Worm (Caenorhabditis elegans) whole organism, young adult: Measurements from ENCODE around the gene F08F8.6.

Experiments
- B0019.2 ChIP-seq: fragments of 200-800 bp; sonication (Bioruptor generic); conservative IDR thresholded peaks from 2 replicates; pipeline ENCODE4 v1.3.6; 2022; ENCODE audit warnings: missing genetic modification reagents, missing genetic modification characterization, missing compliant biosample characterization
- F22D6.2 ChIP-seq: sonication (generic microtip); optimal IDR thresholded peaks from 2 replicates; lab custom pipeline; 2016; ENCODE audit warnings: mild to moderate bottlenecking, missing genetic modification characterization, missing compliant biosample characterization
- F33H1.4 ChIP-seq: fragments of 200-800 bp; sonication (Bioruptor generic); IDR thresholded peaks from 2 replicates; pipeline ENCODE4 v1.3.6; 2022; ENCODE audit warnings: missing genetic modification reagents, missing genetic modification characterization, missing compliant biosample characterization
- F55B11.4 ChIP-seq: sonication (generic microtip); optimal IDR thresholded peaks from 2 replicates; lab custom pipeline; 2016; ENCODE audit warnings: missing compliant biosample characterization, missing genetic modification characterization, borderline replicate concordance; ENCODE audit not compliant: insufficient read depth
- F57A8.1 ChIP-seq: fragments of 200-800 bp; sonication (Bioruptor generic); optimal IDR thresholded peaks from 2 replicates; lab custom pipeline; 2018; ENCODE audit warnings: mild to moderate bottlenecking, missing genetic modification characterization, moderate library complexity, missing compliant biosample characterization
- K12H6.12 ChIP-seq: fragments of 200-800 bp; sonication (Bioruptor generic); optimal IDR thresholded peaks from 2 replicates; lab custom pipeline; 2018; ENCODE audit warnings: mild to moderate bottlenecking, missing genetic modification characterization, missing compliant biosample characterization
- T07F8.4 ChIP-seq: sonication (generic microtip); optimal IDR thresholded peaks from 2 replicates; lab custom pipeline; 2016; ENCODE audit warnings: mild to moderate bottlenecking, missing genetic modification characterization, moderate library complexity, missing compliant biosample characterization
- T26A5.8 ChIP-seq: sonication (generic microtip); optimal IDR thresholded peaks from 2 replicates; lab custom pipeline; 2016; ENCODE audit warnings: missing genetic modification characterization, missing compliant biosample characterization
- Y67H2A.10 ChIP-seq: fragments of 200-800 bp; sonication (Bioruptor generic); conservative IDR thresholded peaks from 2 replicates; pipeline ENCODE4 v1.3.6; 2022; ENCODE audit warnings: missing genetic modification reagents, missing genetic modification characterization, missing compliant biosample characterization
- Y95B8A.8 ChIP-seq: fragments of 200-800 bp; sonication (Bioruptor generic); IDR thresholded peaks from 2 replicates; pipeline ENCODE4 v1.3.6; 2022; ENCODE audit warnings: missing genetic modification reagents, missing genetic modification characterization, missing compliant biosample characterization
- ZK185.1 ChIP-seq: sonication (generic microtip); optimal IDR thresholded peaks from 2 replicates; lab custom pipeline; 2016; ENCODE audit warnings: mild to moderate bottlenecking, missing genetic modification characterization, missing compliant biosample characterization; ENCODE audit not compliant: poor library complexity, severe bottlenecking
- athp-1 ChIP-seq: sonication (generic microtip); optimal IDR thresholded peaks from 2 replicates; lab custom pipeline; 2017; ENCODE audit warnings: mild to moderate bottlenecking, missing genetic modification characterization, missing compliant biosample characterization
- attf-5 ChIP-seq: fragments of 200-800 bp; sonication (Bioruptor generic); optimal IDR thresholded peaks from 2 replicates; lab custom pipeline; 2018; ENCODE audit warnings: mild to moderate bottlenecking, missing genetic modification characterization, missing compliant biosample characterization
- ccch-3 ChIP-seq: fragments of 200-800 bp; sonication (Bioruptor generic); optimal IDR thresholded peaks from 2 replicates; lab custom pipeline; 2018; ENCODE audit warnings: mild to moderate bottlenecking, missing genetic modification characterization, missing compliant biosample characterization
- cebp-1 ChIP-seq, 2 experiments: fragments of 200-800 bp in 1 of 2; sonication (Bioruptor generic) in 1 of 2; sonication (generic microtip) in 1 of 2; IDR thresholded peaks in 1 of 2; optimal IDR thresholded peaks in 1 of 2; 2 replicates each; pipeline versions ENCODE4 v1.3.6 to Lab custom; 2017 to 2022; ENCODE audit warnings: missing compliant biosample characterization in 2 of 2, missing genetic modification characterization in 2 of 2, mild to moderate bottlenecking in 1 of 2, missing genetic modification reagents in 1 of 2, moderate library complexity in 1 of 2
- die-1 ChIP-seq: sonication (generic microtip); optimal IDR thresholded peaks from 2 replicates; lab custom pipeline; 2016; ENCODE audit warnings: missing genotype, mild to moderate bottlenecking, missing genetic modification characterization, missing compliant biosample characterization
- dpff-1 ChIP-seq: sonication (generic microtip); optimal IDR thresholded peaks from 2 replicates; lab custom pipeline; 2017; ENCODE audit warnings: mild to moderate bottlenecking, missing genetic modification characterization, missing compliant biosample characterization
- egrh-3 ChIP-seq: fragments of 200-800 bp; sonication (Bioruptor generic); IDR thresholded peaks from 2 replicates; pipeline ENCODE4 v1.3.6; 2022; ENCODE audit warnings: missing genetic modification reagents, missing genetic modification characterization, missing compliant biosample characterization
- ekl-4 ChIP-seq: fragments of 200-800 bp; sonication (Bioruptor generic); IDR thresholded peaks from 2 replicates; pipeline ENCODE4 v1.3.6; 2022; ENCODE audit warnings: missing genetic modification reagents, missing genetic modification characterization, missing compliant biosample characterization
- fkh-3 ChIP-seq: sonication (generic microtip); optimal IDR thresholded peaks from 2 replicates; lab custom pipeline; 2016; ENCODE audit warnings: mild to moderate bottlenecking, missing genetic modification characterization, missing compliant biosample characterization
- hlh-12 ChIP-seq: sonication (generic microtip); optimal IDR thresholded peaks from 2 replicates; lab custom pipeline; 2016; ENCODE audit warnings: missing genetic modification characterization, missing compliant biosample characterization
- hlh-26 ChIP-seq: fragments of 200-800 bp; sonication (Bioruptor generic); conservative IDR thresholded peaks from 2 replicates; pipeline ENCODE4 v1.3.6; 2022; ENCODE audit warnings: missing genetic modification reagents, missing genetic modification characterization, missing compliant biosample characterization
- hmg-20 ChIP-seq: fragments of 200-800 bp; sonication (Bioruptor generic); IDR thresholded peaks from 2 replicates; pipeline ENCODE4 v1.3.6; 2022; ENCODE audit warnings: missing genetic modification reagents, missing genetic modification characterization, missing compliant biosample characterization
- lag-1 ChIP-seq: fragments of 200-800 bp; sonication (Bioruptor generic); IDR thresholded peaks from 2 replicates; pipeline ENCODE4 v1.3.6; 2022; ENCODE audit warnings: missing genetic modification reagents, missing genetic modification characterization, missing compliant biosample characterization
- let-526 ChIP-seq: fragments of 200-800 bp; sonication (Bioruptor generic); IDR thresholded peaks from 2 replicates; pipeline ENCODE4 v1.3.6; 2022; ENCODE audit warnings: missing genetic modification reagents, missing genetic modification characterization, missing compliant biosample characterization
- lin-40 ChIP-seq: sonication (generic microtip); optimal IDR thresholded peaks from 2 replicates; lab custom pipeline; 2016; ENCODE audit warnings: missing genetic modification characterization, mild to moderate bottlenecking, missing compliant biosample characterization, missing genotype, missing genetic modification reagents
- lsl-1 ChIP-seq: fragments of 200-800 bp; sonication (Bioruptor generic); optimal IDR thresholded peaks from 2 replicates; lab custom pipeline; 2018; ENCODE audit warnings: mild to moderate bottlenecking, missing genetic modification characterization, moderate library complexity, missing compliant biosample characterization
- lsy-27 ChIP-seq: sonication (generic microtip); optimal IDR thresholded peaks from 2 replicates; lab custom pipeline; 2017; ENCODE audit warnings: missing genetic modification characterization, mild to moderate bottlenecking, missing compliant biosample characterization, antibody characterized with exemption, missing genotype, borderline replicate concordance; ENCODE audit not compliant: insufficient read depth
- mes-4 ChIP-seq: sonication (generic microtip); optimal IDR thresholded peaks from 2 replicates; lab custom pipeline; 2016; ENCODE audit warnings: missing genotype, missing genetic modification characterization, missing compliant biosample characterization
- mxl-1 ChIP-seq: sonication (generic microtip); optimal IDR thresholded peaks from 2 replicates; lab custom pipeline; 2016; ENCODE audit warnings: missing genetic modification characterization, missing compliant biosample characterization
- nfya-1 ChIP-seq: sonication (generic microtip); optimal IDR thresholded peaks from 2 replicates; lab custom pipeline; 2017; ENCODE audit warnings: antibody characterized with exemption, missing compliant biosample characterization, missing genetic modification characterization, borderline replicate concordance; ENCODE audit not compliant: insufficient read depth
- nfya-2 ChIP-seq: fragments of 200-800 bp; sonication (Bioruptor generic); IDR thresholded peaks from 2 replicates; pipeline ENCODE4 v1.3.6; 2022; ENCODE audit warnings: missing genetic modification reagents, missing genetic modification characterization, missing compliant biosample characterization
- nhr-179 ChIP-seq: sonication (generic microtip); optimal IDR thresholded peaks from 2 replicates; lab custom pipeline; 2016; ENCODE audit warnings: mild to moderate bottlenecking, missing genetic modification characterization, missing compliant biosample characterization
- nhr-27 ChIP-seq: fragments of 200-800 bp; sonication (Bioruptor generic); optimal IDR thresholded peaks from 2 replicates; lab custom pipeline; 2018; ENCODE audit warnings: mild to moderate bottlenecking, missing genetic modification characterization, moderate library complexity, missing compliant biosample characterization
- nhr-90 ChIP-seq: sonication (generic microtip); optimal IDR thresholded peaks from 2 replicates; lab custom pipeline; 2016; ENCODE audit warnings: missing genotype, mild to moderate bottlenecking, missing genetic modification characterization, missing compliant biosample characterization
- rcor-1 ChIP-seq: fragments of 200-800 bp; sonication (Bioruptor generic); IDR thresholded peaks from 2 replicates; pipeline ENCODE4 v1.3.6; 2022; ENCODE audit warnings: missing genetic modification reagents, missing genetic modification characterization, missing compliant biosample characterization
- rec-8 ChIP-seq, 2 experiments: sonication (generic microtip); optimal IDR thresholded peaks; 2 replicates each; lab custom pipeline; 2016; ENCODE audit warnings: mild to moderate bottlenecking in 2 of 2, missing genetic modification characterization in 2 of 2, missing genetic modification reagents in 2 of 2, missing genotype in 2 of 2, missing biosample characterization in 1 of 2, missing compliant biosample characterization in 1 of 2, moderate library complexity in 1 of 2
- sea-2 ChIP-seq: fragments of 200-800 bp; sonication (Bioruptor generic); IDR thresholded peaks from 2 replicates; pipeline ENCODE4 v1.3.6; 2022; ENCODE audit warnings: missing genetic modification characterization, missing compliant biosample characterization
- snpc-1.1 ChIP-seq: sonication (generic microtip); optimal IDR thresholded peaks from 2 replicates; lab custom pipeline; 2017; ENCODE audit warnings: missing genetic modification characterization, mild to moderate bottlenecking, missing compliant biosample characterization, antibody characterized with exemption, moderate library complexity, missing genotype, missing genetic modification reagents; ENCODE audit not compliant: insufficient read depth
- snpc-1.3 ChIP-seq: sonication (generic microtip); optimal IDR thresholded peaks from 2 replicates; lab custom pipeline; 2017; ENCODE audit warnings: missing genetic modification characterization, mild to moderate bottlenecking, missing compliant biosample characterization, antibody characterized with exemption, moderate library complexity, missing genotype, missing genetic modification reagents; ENCODE audit not compliant: insufficient read depth
- somi-1 ChIP-seq: fragments of 200-800 bp; sonication (Bioruptor generic); optimal IDR thresholded peaks from 2 replicates; lab custom pipeline; 2018; ENCODE audit warnings: mild to moderate bottlenecking, missing genetic modification characterization, missing compliant biosample characterization
- sptf-2 ChIP-seq: fragments of 200-800 bp; sonication (Bioruptor generic); optimal IDR thresholded peaks from 2 replicates; lab custom pipeline; 2018; ENCODE audit warnings: mild to moderate bottlenecking, missing genetic modification characterization, missing compliant biosample characterization
- tbp1 ChIP-seq: fragments of 200-800 bp; sonication (Bioruptor generic); optimal IDR thresholded peaks from 2 replicates; lab custom pipeline; 2018; ENCODE audit warnings: mild to moderate bottlenecking, missing genetic modification characterization, missing compliant biosample characterization
- xnd-1 ChIP-seq: sonication (generic microtip); optimal IDR thresholded peaks from 2 replicates; lab custom pipeline; 2016; ENCODE audit warnings: missing genotype, missing genetic modification reagents, missing genetic modification characterization, missing compliant biosample characterization
- ztf-26 ChIP-seq: sonication (generic microtip); optimal IDR thresholded peaks from 2 replicates; lab custom pipeline; 2017; ENCODE audit warnings: missing genetic modification characterization, missing compliant biosample characterization
- ztf-28 ChIP-seq: fragments of 200-800 bp; sonication (Bioruptor generic); IDR thresholded peaks from 2 replicates; pipeline ENCODE4 v1.3.6; 2022; ENCODE audit warnings: missing genetic modification reagents, missing genetic modification characterization, missing compliant biosample characterization
- ztf-6 ChIP-seq: fragments of 200-800 bp; sonication (Bioruptor generic); IDR thresholded peaks from 2 replicates; pipeline ENCODE4 v1.3.6; 2022; ENCODE audit warnings: missing genetic modification reagents, missing genetic modification characterization, missing compliant biosample characterization

F08F8.6 gene

ce11 chrIII:7310662-7311340 lies 32.7 kb upstream of the F08F8.6 start, which contains the start of the genes F56C9.6 and F56C9.3 (continued):
- TF ChIP-seq hlh-12 (tag; lab: Kevin White, UChicago) (no peak), hlh-26 (no peak), ztf-28 (no peak), ccch-3 (no peak), lin-40 (tag; lab: Kevin White, UChicago) (no peak), ekl-4 (0 out of 2 replicates have a peak, but pooled peaks have one; percentile 40), F33H1.4 (GFP tag; lab: Robert Waterston, UW) (peak; percentile 95), mes-4 (tag; lab: Kevin White, UChicago) (no peak), rec-8 (tag; optimal IDR thresholded peaks at IDR 0.05; lab: Kevin White, UChicago) (no peak), tbp1 (GFP tag; lab: Kevin White, UChicago) (peak; percentile 16), lsl-1 (GFP tag; lab: Kevin White, UChicago) (peak; percentile 91), sea-2 (GFP tag; lab: Robert Waterston, UW) (no peak), Y67H2A.10 (GFP tag; lab: Robert Waterston, UW) (no peak), nhr-179 (tag; lab: Kevin White, UChicago) (no peak), B0019.2 (no peak), T07F8.4 (tag; lab: Kevin White, UChicago) (no peak), rcor-1 (GFP tag; lab: Robert Waterston, UW) (no peak), dpff-1 (tag; lab: Kevin White, UChicago) (no peak), die-1 (tag; lab: Kevin White, UChicago) (no peak), somi-1 (no peak), mxl-1 (no peak), lag-1 (GFP tag; lab: Robert Waterston, UW) (no peak), hmg-20 (GFP tag; lab: Robert Waterston, UW) (no peak), athp-1 (tag; lab: Kevin White, UChicago) (no peak), sptf-2 (no peak), Y95B8A.8 (GFP tag; lab: Robert Waterston, UW) (no peak), nhr-90 (tag; lab: Kevin White, UChicago) (no peak), cebp-1 (GFP tag; IDR thresholded peaks at IDR 0.05; lab: Robert Waterston, UW) (no peak), cebp-1 (tag; optimal IDR thresholded peaks at IDR 0.05; lab: Kevin White, UChicago) (no peak), egrh-3 (no peak), lsy-27 (tag; lab: Kevin White, UChicago) (no peak), xnd-1 (tag; lab: Kevin White, UChicago) (peak; percentile 74), snpc-1.3 (tag; lab: Kevin White, UChicago) (no peak), ztf-6 (no peak), K12H6.12 (tag; lab: Kevin White, UChicago) (no peak), attf-5 (GFP tag; lab: Kevin White, UChicago) (no peak), F22D6.2 (tag; lab: Kevin White, UChicago) (no peak), F57A8.1 (GFP tag; lab: Kevin White, UChicago) (no peak), T26A5.8 (tag; lab: Kevin White, UChicago) (no peak), snpc-1.1 (tag; lab: Kevin White, UChicago) (no peak), F55B11.4 (no peak), nhr-27 (tag; lab: Kevin White, UChicago) (no peak), nfya-1 (tag; lab: Kevin White, UChicago) (no peak), ZK185.1 (tag; lab: Kevin White, UChicago) (no peak), fkh-3 (tag; lab: Kevin White, UChicago) (no peak), ztf-26 (tag; lab: Kevin White, UChicago) (no peak), let-526 (no peak), nfya-2 (no peak)
